Fruit fly (Drosophila melanogaster) whole organism, pupa: ENCODE results near the gene CG15390.

Experiments
- CG10348 ChIP-seq: fragments of 200-800 bp; sonication (Bioruptor generic); IDR thresholded peaks from 2 replicates; pipeline ENCODE4 v1.3.6; 2022; ENCODE audit warnings: missing biosample characterization, missing genetic modification characterization
- CG12605 ChIP-seq: fragments of 200-800 bp; sonication (Bioruptor generic); IDR thresholded peaks from 2 replicates; pipeline ENCODE4 v1.3.6; 2022; ENCODE audit warnings: missing biosample characterization, missing genetic modification characterization
- CG13204 ChIP-seq: fragments of 200-800 bp; sonication (Bioruptor generic); optimal IDR thresholded peaks from 2 replicates; lab custom pipeline; 2018; ENCODE audit warnings: missing biosample characterization, mild to moderate bottlenecking, missing genetic modification characterization, moderate library complexity
- CG14655 ChIP-seq: fragments of 200-800 bp; sonication (Bioruptor generic); optimal IDR thresholded peaks from 3 replicates; lab custom pipeline; 2017; ENCODE audit warnings: mild to moderate bottlenecking, missing biosample characterization, missing genetic modification reagents, missing genetic modification characterization
- CG15710 ChIP-seq: fragments of 200-800 bp; sonication (Bioruptor generic); optimal IDR thresholded peaks from 2 replicates; lab custom pipeline; 2018; ENCODE audit warnings: missing biosample characterization, mild to moderate bottlenecking, missing genetic modification characterization, moderate library complexity
- CG17806 ChIP-seq: fragments of 200-800 bp; sonication (Bioruptor generic); optimal IDR thresholded peaks from 2 replicates; lab custom pipeline; 2018; ENCODE audit warnings: missing biosample characterization, mild to moderate bottlenecking, missing genetic modification characterization, moderate library complexity
- CG32121 ChIP-seq: fragments of 200-800 bp; sonication (Bioruptor generic); IDR thresholded peaks from 2 replicates; pipeline ENCODE4 v1.3.6; 2022; ENCODE audit warnings: missing biosample characterization, missing genetic modification characterization
- CG34367 ChIP-seq: fragments of 200-800 bp; sonication (Bioruptor generic); optimal IDR thresholded peaks from 2 replicates; lab custom pipeline; 2018; ENCODE audit warnings: missing biosample characterization, mild to moderate bottlenecking, missing genetic modification characterization
- CG4496 ChIP-seq: fragments of 200-800 bp; sonication (Bioruptor generic); IDR thresholded peaks from 3 replicates; pipeline ENCODE4 v1.3.6; 2022; ENCODE audit warnings: missing biosample characterization, missing genetic modification characterization
- CG8159 ChIP-seq: fragments of 200-800 bp; sonication (Bioruptor generic); optimal IDR thresholded peaks from 3 replicates; lab custom pipeline; 2018; ENCODE audit warnings: missing biosample characterization, mild to moderate bottlenecking, missing genetic modification characterization, moderate library complexity
- CG8301 ChIP-seq: fragments of 200-800 bp; sonication (Bioruptor generic); optimal IDR thresholded peaks from 2 replicates; lab custom pipeline; 2018; ENCODE audit warnings: missing biosample characterization, mild to moderate bottlenecking, missing genetic modification characterization
- CG9948 ChIP-seq: fragments of 200-800 bp; sonication (Bioruptor generic); optimal IDR thresholded peaks from 2 replicates; lab custom pipeline; 2018; ENCODE audit warnings: missing biosample characterization, mild to moderate bottlenecking, missing genetic modification characterization, moderate library complexity
- D1 ChIP-seq: fragments of 200-800 bp; sonication (Bioruptor generic); optimal IDR thresholded peaks from 2 replicates; lab custom pipeline; 2018; ENCODE audit warnings: missing biosample characterization, mild to moderate bottlenecking, missing genetic modification characterization, moderate library complexity
- EcR ChIP-seq: fragments of 200-800 bp; sonication (Bioruptor generic); optimal IDR thresholded peaks from 3 replicates; lab custom pipeline; 2019; ENCODE audit warnings: missing biosample characterization, missing genetic modification characterization, mild to moderate bottlenecking, moderate library complexity, missing genetic modification reagents
- Ets98B ChIP-seq: fragments of 200-800 bp; sonication (Bioruptor generic); IDR thresholded peaks from 2 replicates; pipeline ENCODE4 v1.3.6; 2022; ENCODE audit warnings: missing biosample characterization, missing genetic modification characterization
- Pif1A ChIP-seq: fragments of 200-800 bp; sonication (Bioruptor generic); optimal IDR thresholded peaks from 3 replicates; lab custom pipeline; 2016; ENCODE audit warnings: missing biosample characterization, missing genetic modification characterization
- Pif1B ChIP-seq: fragments of 200-800 bp; sonication (Bioruptor generic); optimal IDR thresholded peaks from 3 replicates; lab custom pipeline; 2016; ENCODE audit warnings: missing biosample characterization, missing genetic modification characterization
- Snoo ChIP-seq: fragments of 200-800 bp; sonication (Bioruptor generic); optimal IDR thresholded peaks from 3 replicates; lab custom pipeline; 2017; ENCODE audit warnings: missing biosample characterization, mild to moderate bottlenecking, missing genetic modification characterization, inconsistent platforms
- fd96Ca ChIP-seq: fragments of 200-800 bp; sonication (Bioruptor generic); IDR thresholded peaks from 3 replicates; pipeline ENCODE4 v1.3.6; 2022; ENCODE audit warnings: missing biosample characterization, missing genetic modification characterization
- gl ChIP-seq: fragments of 200-800 bp; sonication (Bioruptor generic); optimal IDR thresholded peaks from 2 replicates; lab custom pipeline; 2018; ENCODE audit warnings: missing biosample characterization, mild to moderate bottlenecking, missing genetic modification characterization
- rn ChIP-seq: fragments of 200-800 bp; sonication (Bioruptor generic); IDR thresholded peaks from 2 replicates; pipeline ENCODE4 v1.3.6; 2022; ENCODE audit warnings: missing biosample characterization, missing genetic modification characterization

Gene CG15390

dm6 chr2L:2373818-2374746 is at the start of gene CG15390, which contains the start of gene CG3609:
TSS of gene CG15390 (plus strand) at chr2L:2374713.
TSS of gene CG3609 (minus strand) at chr2L:2374627.
- TF ChIP-seq CG4496 (peak; percentile 91), Ets98B (GFP tag; lab: Robert Waterston, UW) (peak; percentile 89), Pif1B (GFP tag; lab: Kevin White, UChicago) (peak; percentile 88), CG17806 (tag; lab: Kevin White, UChicago) (peak; percentile 54), CG12605 (GFP tag; lab: Robert Waterston, UW) (peak; percentile 60), rn (GFP tag; lab: Robert Waterston, UW) (peak; percentile 51; the same call in 1 of the 2 replicates), EcR (GFP tag; lab: Kevin White, UChicago) (peak; percentile 30), fd96Ca (GFP tag; lab: Robert Waterston, UW) (peak; percentile 85), CG8301 (tag; lab: Kevin White, UChicago) (peak; percentile 40), CG15710 (tag; lab: Kevin White, UChicago) (peak; percentile 60), CG14655 (GFP tag; lab: Kevin White, UChicago) (peak; percentile 54), gl (peak; percentile 72), D1 (tag; lab: Kevin White, UChicago) (no peak), CG10348 (no peak), CG8159 (tag; lab: Kevin White, UChicago) (peak; percentile 49), CG34367 (peak; percentile 55), Snoo (tag; lab: Kevin White, UChicago) (peak; percentile 60), CG32121 (peak; percentile 78), CG9948 (tag; lab: Kevin White, UChicago) (peak; percentile 55), Pif1A (GFP tag; lab: Kevin White, UChicago) (peak; percentile 91), CG13204 (peak; percentile 59)

DNA sequence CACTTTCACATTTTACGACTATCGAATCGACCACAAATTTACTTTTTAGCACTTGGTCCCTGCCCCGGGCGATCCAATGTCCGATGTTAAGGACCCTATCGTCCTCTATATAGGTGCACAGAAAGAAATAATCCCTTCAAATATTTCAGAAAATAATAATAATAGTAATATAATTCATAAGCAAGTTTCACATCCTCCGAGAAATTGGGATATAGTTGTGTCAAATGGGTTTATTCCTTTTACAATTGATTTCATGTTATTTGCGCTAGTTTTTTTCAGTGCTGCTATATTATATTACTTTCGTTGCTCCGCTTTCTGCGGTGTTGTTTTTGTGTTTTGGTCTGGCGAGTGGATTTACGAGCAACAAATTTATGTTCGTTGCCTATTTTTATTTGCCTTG is 26.0 kb upstream of the CG15390 start:
- TF ChIP-seq gl (no peak), rn (GFP tag; lab: Robert Waterston, UW) (no peak), Ets98B (GFP tag; lab: Robert Waterston, UW) (no peak), CG12605 (GFP tag; lab: Robert Waterston, UW) (no peak), CG17806 (tag; lab: Kevin White, UChicago) (no peak), CG4496 (no peak), CG10348 (no peak), D1 (tag; lab: Kevin White, UChicago) (no peak), EcR (GFP tag; lab: Kevin White, UChicago) (no peak), Snoo (tag; lab: Kevin White, UChicago) (no peak), CG14655 (GFP tag; lab: Kevin White, UChicago) (no peak), CG15710 (tag; lab: Kevin White, UChicago) (no peak)

DNA sequence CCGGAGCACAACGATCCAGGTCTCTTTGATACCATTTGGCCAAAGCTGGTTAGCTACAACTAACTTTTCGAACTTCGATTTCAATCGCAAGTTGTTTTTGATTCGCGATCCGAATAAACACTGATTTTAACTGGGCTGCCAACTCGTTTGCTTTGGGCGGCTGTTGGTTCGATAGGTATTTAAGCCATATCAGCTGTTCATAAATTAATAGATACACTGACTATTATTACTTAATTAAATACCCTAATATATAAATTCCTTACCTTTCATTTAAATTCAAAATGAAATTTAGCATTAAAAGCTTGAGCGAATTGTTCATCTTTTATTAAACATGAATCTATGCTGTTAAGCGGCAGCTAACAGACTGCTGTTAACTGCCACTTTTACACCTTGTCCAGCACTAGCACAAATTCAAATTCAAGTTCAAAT is 17.3 kb upstream of the CG15390 start, which contains the start of gene CG9967:
CG9967 (minus strand) TSS at position 129 of the 429 bp plus-strand sequence.
- TF ChIP-seq Ets98B (GFP tag; lab: Robert Waterston, UW) (no peak), CG8159 (tag; lab: Kevin White, UChicago) (no peak), EcR (GFP tag; lab: Kevin White, UChicago) (no peak), CG10348 (no peak), CG17806 (tag; lab: Kevin White, UChicago) (no peak), Pif1A (GFP tag; lab: Kevin White, UChicago) (no peak), gl (no peak), CG8301 (tag; lab: Kevin White, UChicago) (no peak), CG14655 (GFP tag; lab: Kevin White, UChicago) (no peak), rn (GFP tag; lab: Robert Waterston, UW) (no peak), CG34367 (no peak), fd96Ca (GFP tag; lab: Robert Waterston, UW) (no peak), CG15710 (tag; lab: Kevin White, UChicago) (no peak), Pif1B (GFP tag; lab: Kevin White, UChicago) (no peak)

DNA sequence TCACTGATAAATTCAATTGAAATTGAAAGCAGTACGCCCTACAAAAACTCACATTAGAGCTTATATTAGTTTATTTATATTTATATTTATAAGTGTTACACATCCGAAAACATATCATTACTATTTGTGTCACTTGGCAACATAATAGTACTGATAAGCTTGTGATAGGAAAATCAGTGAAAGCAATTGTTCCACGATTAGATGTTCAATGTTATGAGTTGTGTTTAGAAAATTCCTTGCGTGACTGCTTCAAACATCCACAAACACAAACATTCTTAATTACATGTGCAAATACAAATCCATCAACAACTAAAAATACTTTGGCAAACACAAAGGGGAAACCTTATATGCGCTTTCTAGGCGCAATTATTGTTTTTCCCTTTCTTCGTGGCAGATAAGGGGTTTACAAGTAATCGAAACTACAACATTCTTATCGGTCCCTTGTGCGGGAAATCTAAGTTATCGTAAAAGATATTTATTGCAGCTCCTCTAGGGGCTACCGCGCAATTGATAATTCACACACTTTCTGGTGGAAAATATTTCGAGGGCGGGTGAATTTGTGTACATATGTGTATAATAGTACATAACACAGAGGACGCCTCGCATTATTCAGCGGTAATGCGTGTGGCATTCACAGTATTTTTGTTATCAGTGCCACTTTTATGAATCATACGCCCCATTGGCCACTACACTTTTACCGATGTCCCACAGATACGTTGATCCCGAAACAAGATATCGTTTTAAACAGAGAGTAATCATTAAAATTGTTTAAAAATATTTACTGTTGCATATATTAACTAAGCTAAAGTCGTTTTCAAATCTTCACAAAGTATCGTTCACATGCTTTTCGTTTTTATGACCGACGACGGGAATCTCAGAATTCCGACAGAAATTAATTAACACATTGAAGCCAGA is 12.4 kb upstream of the CG15390 start:
- TF ChIP-seq Pif1B (GFP tag; lab: Kevin White, UChicago) (no peak), CG15710 (tag; lab: Kevin White, UChicago) (no peak), CG34367 (no peak), D1 (tag; lab: Kevin White, UChicago) (no peak), CG9948 (tag; lab: Kevin White, UChicago) (no peak), fd96Ca (GFP tag; lab: Robert Waterston, UW) (no peak), CG32121 (no peak), Pif1A (GFP tag; lab: Kevin White, UChicago) (no peak), Snoo (tag; lab: Kevin White, UChicago) (no peak), CG4496 (no peak), CG17806 (tag; lab: Kevin White, UChicago) (no peak), Ets98B (GFP tag; lab: Robert Waterston, UW) (no peak), CG10348 (no peak), rn (GFP tag; lab: Robert Waterston, UW) (no peak), gl (no peak)
